Worm (Caenorhabditis elegans): Measurements from ENCODE around the gene C33G8.2.
"Not testable (repeated sequence)": the region's sequence is repeated elsewhere in the genome, so short reads cannot be mapped to it uniquely, and the experiment has no call there.

C33G8.2 gene

DNA sequence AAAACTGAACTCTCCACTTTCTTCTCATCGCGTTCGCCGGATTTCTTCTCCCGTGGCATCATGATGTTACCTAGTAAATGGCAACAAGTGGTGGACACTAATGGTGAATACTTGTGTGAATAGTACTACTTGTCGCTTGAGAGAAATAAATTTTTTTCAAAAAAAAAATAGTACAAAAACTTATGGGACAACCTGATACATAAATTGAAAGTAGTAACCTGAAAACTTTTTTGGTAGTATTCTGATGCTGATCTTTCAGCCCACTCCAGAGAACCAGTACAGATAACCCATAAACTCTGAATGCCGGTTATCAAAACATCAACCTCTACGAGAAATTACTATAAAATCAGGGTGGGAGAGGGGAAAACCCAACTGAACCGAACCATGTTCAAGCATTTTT is 48.2 kb downstream of the C33G8.2 start, which contains the start of gene Y57E12AL.2:
Y57E12AL.2 (plus strand) TSS at position 301 of the 400 bp plus-strand sequence.
- not testable (repeated sequence) for TF ChIP-seq nhr-85 (tag); nhr-84 (tag; optimal IDR thresholded peaks at IDR 0.05); dpl-1 (GFP tag; optimal IDR thresholded peaks at IDR 0.05)

- TF ChIP-seq aha-1 (tag; optimal IDR thresholded peaks at IDR 0.05) = no peak
- TF ChIP-seq nhr-85 (tag) = peak; percentile 5
These were observed 49.8 kb downstream of the C33G8.2 start, which contains the start of gene mdt-6 for ce11 chrV:7059350-7059749. Gene mdt-6 (minus strand): TSS chrV:7059624.

DNA sequence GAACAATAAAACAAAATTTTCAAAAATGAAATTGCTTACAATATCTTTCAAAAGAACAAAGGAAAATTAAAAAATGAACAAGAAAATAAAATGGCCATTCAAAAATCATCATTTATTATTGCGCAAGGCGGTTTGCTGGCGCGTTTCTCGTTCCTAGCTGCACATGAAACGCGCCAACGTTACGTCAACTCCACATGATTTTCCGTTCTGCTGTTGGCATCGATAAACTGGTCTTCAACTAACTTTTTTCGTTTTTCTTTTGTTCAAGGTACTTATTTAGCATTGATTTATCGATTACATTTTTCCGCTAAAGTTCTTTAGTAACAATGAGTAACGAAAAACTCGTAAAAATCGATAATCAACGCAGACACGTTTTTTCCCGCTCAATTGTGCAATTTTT is 50.8 kb downstream of the C33G8.2 start, which contains the start of the genes Y57E12AL.6 and Y57E12AL.1:
Y57E12AL.6 (minus strand) TSS at position 75 of the 400 bp plus-strand sequence.
Y57E12AL.1 (plus strand) TSS at position 135 of the 400 bp plus-strand sequence.
- TF ChIP-seq nhr-77 (tag; optimal IDR thresholded peaks at IDR 0.05) (peak; percentile 49), fkh-4 (tag; optimal IDR thresholded peaks at IDR 0.05; ENCODE audit: borderline replicate concordance) (peak; percentile 16), unc-130 (tag; optimal IDR thresholded peaks at IDR 0.05) (peak; percentile 89), tbx-2 (tag; optimal IDR thresholded peaks at IDR 0.05) (peak; percentile 83), ceh-88 (GFP tag; IDR thresholded peaks at IDR 0.05) (no peak), lin-13 (GFP tag; optimal IDR thresholded peaks at IDR 0.05) (peak; percentile 75), ets-5 (GFP tag; IDR thresholded peaks at IDR 0.05) (no peak), aha-1 (tag; optimal IDR thresholded peaks at IDR 0.05) (no peak), nhr-85 (tag) (peak; percentile 95), sup-37 (GFP tag; optimal IDR thresholded peaks at IDR 0.05) (peak; percentile 29), egl-27 (tag; optimal IDR thresholded peaks at IDR 0.05) (no peak), ceh-90 (tag; optimal IDR thresholded peaks at IDR 0.05) (no peak), ceh-82 (tag; optimal IDR thresholded peaks at IDR 0.05) (peak; percentile 78 to 88 (median 79)), rnt-1 (tag; optimal IDR thresholded peaks at IDR 0.05) (peak; percentile 89), nhr-19 (GFP tag; conservative IDR thresholded peaks at IDR 0.05) (peak; percentile 85), blmp-1 (tag; optimal IDR thresholded peaks at IDR 0.05) (peak; percentile 76), lir-3 (tag; optimal IDR thresholded peaks at IDR 0.05; ENCODE audit: poor library complexity) (peak; percentile 41), jun-1 (tag; optimal IDR thresholded peaks at IDR 0.05) (peak; percentile 25), nhr-71 (tag; optimal IDR thresholded peaks at IDR 0.05) (peak; percentile 90), efl-3 (GFP tag; optimal IDR thresholded peaks at IDR 0.05) (no peak), grh-1 (GFP tag; IDR thresholded peaks at IDR 0.05) (peak; percentile 84), unc-86 (tag; optimal IDR thresholded peaks at IDR 0.05) (peak; percentile 47), lin-15B (tag; optimal IDR thresholded peaks at IDR 0.05) (peak; percentile 66), fos-1 (tag; optimal IDR thresholded peaks at IDR 0.05) (no peak), skn-1 (tag; optimal IDR thresholded peaks at IDR 0.05) (peak; percentile 96), lin-35 (GFP tag; optimal IDR thresholded peaks at IDR 0.05) (peak; percentile 81 to 92), lsy-2 (tag; optimal IDR thresholded peaks at IDR 0.05) (peak; percentile 83 to 87), ceh-63 (GFP tag; optimal IDR thresholded peaks at IDR 0.05) (no peak), ztf-4 (tag; optimal IDR thresholded peaks at IDR 0.05) (peak; percentile 43), ztf-11 (tag; optimal IDR thresholded peaks at IDR 0.05) (no peak), nhr-90 (tag; optimal IDR thresholded peaks at IDR 0.05; ENCODE audit: poor library complexity) (peak; percentile 89), mef-2 (tag; optimal IDR thresholded peaks at IDR 0.05) (no peak), mep-1 (tag; optimal IDR thresholded peaks at IDR 0.05) (peak; percentile 92), nhr-20 (tag; optimal IDR thresholded peaks at IDR 0.05) (peak; percentile 93), hlh-4 (tag; optimal IDR thresholded peaks at IDR 0.05) (no peak), efl-1 (optimal IDR thresholded peaks at IDR 0.05) (peak; percentile 85 to 86), efl-1 (GFP tag; optimal IDR thresholded peaks at IDR 0.05 in 1 of 2) (peak; percentile 81 to 98), vab-15 (tag; optimal IDR thresholded peaks at IDR 0.05) (no peak), ceh-8 (GFP tag; optimal IDR thresholded peaks at IDR 0.05) (peak; percentile 13), mab-9 (GFP tag; IDR thresholded peaks at IDR 0.05) (peak; percentile 46; the same call in 1 of the 2 replicates), aly-2 (tag; optimal IDR thresholded peaks at IDR 0.05) (peak; percentile 61), xbp-1 (tag; optimal IDR thresholded peaks at IDR 0.05) (peak; percentile 87), sox-4 (tag; optimal IDR thresholded peaks at IDR 0.05) (peak; percentile 61), nhr-84 (tag; optimal IDR thresholded peaks at IDR 0.05) (no peak), dpl-1 (GFP tag; optimal IDR thresholded peaks at IDR 0.05) (peak; percentile 77 to 87 (median 84)), lin-14 (GFP tag; optimal IDR thresholded peaks at IDR 0.05) (peak; percentile 87), nhr-237 (tag; optimal IDR thresholded peaks at IDR 0.05) (peak; percentile 22), alr-1 (tag; optimal IDR thresholded peaks at IDR 0.05; ENCODE audit: borderline replicate concordance) (no peak)

Data from whole organism, L1 larva.